Fruit fly (Drosophila melanogaster) whole organism, pupa: ENCODE results near the gene CG11381.

ENCODE experiments used
- CG10348 ChIP-seq: fragments of 200-800 bp; sonication (Bioruptor generic); IDR thresholded peaks from 2 replicates; pipeline ENCODE4 v1.3.6; 2022; ENCODE audit warnings: missing biosample characterization, missing genetic modification characterization
- CG12605 ChIP-seq: fragments of 200-800 bp; sonication (Bioruptor generic); IDR thresholded peaks from 2 replicates; pipeline ENCODE4 v1.3.6; 2022; ENCODE audit warnings: missing biosample characterization, missing genetic modification characterization
- CG14655 ChIP-seq: fragments of 200-800 bp; sonication (Bioruptor generic); optimal IDR thresholded peaks from 3 replicates; lab custom pipeline; 2017; ENCODE audit warnings: mild to moderate bottlenecking, missing biosample characterization, missing genetic modification reagents, missing genetic modification characterization
- CG4496 ChIP-seq: fragments of 200-800 bp; sonication (Bioruptor generic); IDR thresholded peaks from 3 replicates; pipeline ENCODE4 v1.3.6; 2022; ENCODE audit warnings: missing biosample characterization, missing genetic modification characterization
- CG8159 ChIP-seq: fragments of 200-800 bp; sonication (Bioruptor generic); optimal IDR thresholded peaks from 3 replicates; lab custom pipeline; 2018; ENCODE audit warnings: missing biosample characterization, mild to moderate bottlenecking, missing genetic modification characterization, moderate library complexity
- EcR ChIP-seq: fragments of 200-800 bp; sonication (Bioruptor generic); optimal IDR thresholded peaks from 3 replicates; lab custom pipeline; 2019; ENCODE audit warnings: missing biosample characterization, missing genetic modification characterization, mild to moderate bottlenecking, moderate library complexity, missing genetic modification reagents
- gl ChIP-seq: fragments of 200-800 bp; sonication (Bioruptor generic); optimal IDR thresholded peaks from 2 replicates; lab custom pipeline; 2018; ENCODE audit warnings: missing biosample characterization, mild to moderate bottlenecking, missing genetic modification characterization

- TF ChIP-seq gl (tag; lab: Kevin White, UChicago) (no peak), CG4496 (GFP tag; lab: Robert Waterston, UW) (no peak), CG10348 (GFP tag; lab: Robert Waterston, UW) (no peak), EcR (GFP tag; lab: Kevin White, UChicago) (no peak), CG12605 (GFP tag; lab: Robert Waterston, UW) (no peak), CG8159 (no peak), CG14655 (GFP tag; lab: Kevin White, UChicago) (no peak)
Measured at dm6 chrX:1239832-1240231, 36.3 kb downstream of the CG11381 start, which contains the start of gene CG11403.
